Comparison of ENCODE assay signal across 3 fruit fly cellular contexts in genomic region chr3R:9365121-9365520, dm6.
TF ChIP-seq lines count a peak whose summit lies in the region.

Gene Srr (plus strand): TSS chr3R:9365398.

- TF ChIP-seq CTCF in whole organism, embryonic (GFP tag; optimal IDR thresholded peaks at IDR 0.05; lab: Kevin White, UChicago) = no peak

TF ChIP-seq in whole organism, adult, 20 proteins besides CTCF, POLR2A, EP300 and RAD21:
- TF ChIP-seq Hr96 (GFP tag; optimal IDR thresholded peaks at IDR 0.05; lab: Kevin White, UChicago) = no peak
- no peak for TF ChIP-seq Crg-1 (GFP tag; optimal IDR thresholded peaks at IDR 0.05; lab: Kevin White, UChicago)
- no peak for TF ChIP-seq CG11617 (GFP tag; optimal IDR thresholded peaks at IDR 0.05; lab: Kevin White, UChicago)
- no peak for TF ChIP-seq CG5204 (GFP tag; optimal IDR thresholded peaks at IDR 0.05; lab: Kevin White, UChicago)
- peak; percentile 6 for TF ChIP-seq tj (GFP tag; optimal IDR thresholded peaks at IDR 0.05; lab: Kevin White, UChicago)

TF ChIP-seq in whole organism, embryonic, 481 proteins besides CTCF, POLR2A, EP300 and RAD21:
- TF ChIP-seq Med (GFP tag; lab: Kevin White, UChicago) (peak; percentile 16), cad (GFP tag; optimal IDR thresholded peaks at IDR 0.05; lab: Kevin White, UChicago) (peak; percentile 2), ewg (GFP tag; optimal IDR thresholded peaks at IDR 0.05; lab: Kevin White, UChicago) (no peak)

TF ChIP-seq in whole organism, prepupa, 60 proteins besides CTCF, POLR2A, EP300 and RAD21:
- TF ChIP-seq Eip75B (GFP tag; optimal IDR thresholded peaks at IDR 0.05; lab: Kevin White, UChicago) (no peak), svp (GFP tag; lab: Kevin White, UChicago) (peak; percentile 94), fkh (GFP tag; optimal IDR thresholded peaks at IDR 0.05; lab: Kevin White, UChicago) (no peak), fd59A (GFP tag; optimal IDR thresholded peaks at IDR 0.05; lab: Kevin White, UChicago) (no peak)
